Worm (Caenorhabditis elegans): ENCODE results near the gene ZK402.2.

Gene ZK402.2

ce11 chrX:1450352-1450818, 46.8 kb downstream of the ZK402.2 start, which contains the start of gene W05H7.1:
TSS of gene W05H7.1 (plus strand) at chrX:1450768.
- TF ChIP-seq mdl-1 (tag; optimal IDR thresholded peaks at IDR 0.05) (no peak), pqm-1 (tag; optimal IDR thresholded peaks at IDR 0.05) (no peak), fkh-2 (tag; optimal IDR thresholded peaks at IDR 0.05) (no peak), egl-27 (tag; optimal IDR thresholded peaks at IDR 0.05) (no peak), snpc-4 (tag; optimal IDR thresholded peaks at IDR 0.05) (peak; percentile 32), ztf-11 (tag; optimal IDR thresholded peaks at IDR 0.05) (no peak), pha-4 (tag; optimal IDR thresholded peaks at IDR 0.05) (peak; percentile 62), nhr-28 (tag; optimal IDR thresholded peaks at IDR 0.05) (no peak), unc-39 (tag; optimal IDR thresholded peaks at IDR 0.05) (no peak), ceh-28 (tag; optimal IDR thresholded peaks at IDR 0.05) (no peak), fkh-10 (GFP tag; optimal IDR thresholded peaks at IDR 0.05) (no peak), nhr-43 (tag; optimal IDR thresholded peaks at IDR 0.05; ENCODE audit: poor library complexity, severe bottlenecking) (no peak), nhr-76 (tag; optimal IDR thresholded peaks at IDR 0.05) (no peak), egl-5 (tag; optimal IDR thresholded peaks at IDR 0.05) (peak; percentile 42), eor-1 (tag; optimal IDR thresholded peaks at IDR 0.05) (no peak), elt-3 (tag; optimal IDR thresholded peaks at IDR 0.05) (no peak), tbx-2 (tag; optimal IDR thresholded peaks at IDR 0.05) (no peak), zag-1 (tag; optimal IDR thresholded peaks at IDR 0.05) (no peak), ceh-16 (tag; optimal IDR thresholded peaks at IDR 0.05) (no peak), unc-62 (GFP tag; optimal IDR thresholded peaks at IDR 0.05) (no peak), fos-1 (tag; optimal IDR thresholded peaks at IDR 0.05) (no peak), nfya-1 (tag; optimal IDR thresholded peaks at IDR 0.05; ENCODE audit: insufficient read depth) (peak; percentile 73), aly-2 (tag; optimal IDR thresholded peaks at IDR 0.05) (no peak), ceh-82 (tag; optimal IDR thresholded peaks at IDR 0.05) (no peak), elt-2 (tag; optimal IDR thresholded peaks at IDR 0.05) (peak; percentile 15), lin-39 (tag; optimal IDR thresholded peaks at IDR 0.05) (peak; percentile 58), ZK546.5 (tag; optimal IDR thresholded peaks at IDR 0.05) (no peak), lsy-12 (tag; optimal IDR thresholded peaks at IDR 0.05) (no peak), jun-1 (tag; optimal IDR thresholded peaks at IDR 0.05) (no peak), nhr-12 (tag; optimal IDR thresholded peaks at IDR 0.05) (no peak), lin-15B (tag; optimal IDR thresholded peaks at IDR 0.05) (peak; percentile 30), ztf-4 (tag; optimal IDR thresholded peaks at IDR 0.05) (no peak), ama-1 (optimal IDR thresholded peaks at IDR 0.05) (no peak), hmg-11 (tag; optimal IDR thresholded peaks at IDR 0.05) (peak; percentile 56), daf-12 (tag; optimal IDR thresholded peaks at IDR 0.05) (no peak), R02D3.7 (tag; optimal IDR thresholded peaks at IDR 0.05) (no peak), nhr-23 (tag; optimal IDR thresholded peaks at IDR 0.05) (peak; percentile 48), nhr-25 (tag; optimal IDR thresholded peaks at IDR 0.05) (peak; percentile 63), nhr-11 (tag; optimal IDR thresholded peaks at IDR 0.05) (no peak), nhr-77 (tag; optimal IDR thresholded peaks at IDR 0.05) (no peak), nhr-237 (tag; optimal IDR thresholded peaks at IDR 0.05) (no peak), ceh-9 (tag; optimal IDR thresholded peaks at IDR 0.05) (no peak), mml-1 (tag; optimal IDR thresholded peaks at IDR 0.05) (no peak), sea-2 (GFP tag; optimal IDR thresholded peaks at IDR 0.05) (no peak), nhr-67 (tag; optimal IDR thresholded peaks at IDR 0.05) (no peak), skn-1 (tag; optimal IDR thresholded peaks at IDR 0.05) (no peak), elt-1 (tag; optimal IDR thresholded peaks at IDR 0.05) (no peak)

DNA sequence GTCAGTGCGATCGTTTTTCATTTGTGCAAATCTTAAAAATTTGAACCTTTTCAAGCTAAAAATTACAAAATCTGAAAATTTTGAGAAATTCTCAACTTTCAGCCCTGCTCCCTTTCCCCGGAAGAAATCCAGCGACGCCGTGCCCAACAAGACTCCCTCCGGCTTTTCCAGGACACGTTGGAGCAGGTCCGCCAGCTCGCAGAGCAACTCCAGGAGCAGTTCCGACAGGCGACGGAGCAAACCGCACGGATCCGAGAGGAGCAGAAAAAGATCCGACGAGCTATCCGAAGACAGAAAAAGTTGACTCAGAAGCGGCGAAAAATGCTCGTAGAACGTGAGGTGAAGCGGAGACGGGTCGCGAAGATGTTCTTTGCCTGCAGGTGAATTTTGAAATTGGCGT, 47.7 kb downstream of the ZK402.2 start:
- no peak for TF ChIP-seq unc-62 (GFP tag; optimal IDR thresholded peaks at IDR 0.05)
- TF ChIP-seq jun-1 (tag; optimal IDR thresholded peaks at IDR 0.05), result no peak
- no peak for TF ChIP-seq ztf-11 (tag; optimal IDR thresholded peaks at IDR 0.05)
- no peak for TF ChIP-seq sea-2 (GFP tag; optimal IDR thresholded peaks at IDR 0.05)

Measured in whole organism, L3 larva.